Fruit fly (Drosophila melanogaster): ENCODE results near the gene Ibf2.
A peak's percentile ranks its signal among the peaks of the same experiment; 100 is the strongest.

Ibf2 gene

DNA sequence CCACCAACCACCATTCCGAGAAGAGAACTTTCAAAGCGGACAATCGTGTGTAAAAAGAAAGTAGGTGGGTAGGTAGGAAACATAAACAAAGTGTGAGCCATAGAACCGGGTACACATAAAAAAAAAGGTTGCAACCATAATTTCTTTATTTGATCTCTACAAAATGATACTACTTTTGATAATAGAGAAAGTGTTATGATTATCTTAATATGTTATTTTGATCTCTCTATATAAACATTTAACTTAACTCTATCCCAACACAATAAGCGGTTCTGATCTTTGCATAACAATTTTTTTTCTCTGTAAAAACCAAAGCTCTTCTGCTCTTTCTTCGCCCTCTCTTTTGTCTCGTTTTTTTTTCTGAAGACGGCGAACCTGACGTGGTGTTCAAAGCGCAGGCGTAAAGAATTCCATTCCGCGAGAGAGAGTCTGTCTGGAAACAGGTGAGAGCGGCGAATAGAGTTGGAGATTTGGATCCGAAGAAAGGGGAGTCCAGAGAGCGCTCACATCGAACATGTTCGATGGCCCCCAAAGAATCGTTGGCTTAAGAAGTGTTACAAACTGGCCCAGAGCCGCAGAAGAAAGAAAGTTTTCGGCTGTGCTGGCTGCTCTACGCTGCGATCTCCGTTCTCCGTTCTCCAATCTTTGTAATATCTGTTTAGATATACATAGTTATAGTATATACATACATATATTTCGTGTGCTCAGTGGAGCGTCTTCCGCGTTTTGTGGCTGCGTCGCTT, 11.3 kb downstream of the Ibf2 start (continued):
- no peak for TF ChIP-seq dimm (GFP tag; IDR thresholded peaks at IDR 0.05)
- TF ChIP-seq zen (tag; optimal IDR thresholded peaks at IDR 0.05): peak; percentile 49
- no peak for TF ChIP-seq Doc2 (GFP tag; IDR thresholded peaks at IDR 0.05)
- TF ChIP-seq dpn (GFP tag; optimal IDR thresholded peaks at IDR 0.05): peak in 1 of 2 experiments; percentile 53
- TF ChIP-seq Ravus (GFP tag; IDR thresholded peaks at IDR 0.05): no peak
- no peak for TF ChIP-seq disco-r (GFP tag; optimal IDR thresholded peaks at IDR 0.05)
- TF ChIP-seq CG12104 (GFP tag; optimal IDR thresholded peaks at IDR 0.05): peak; percentile 56
- no peak for TF ChIP-seq CG4360 (GFP tag; IDR thresholded peaks at IDR 0.05)
- TF ChIP-seq CG9797 (GFP tag; optimal IDR thresholded peaks at IDR 0.05): no peak
- 0 out of 2 replicates have a peak, but pooled peaks have one; percentile 8 for TF ChIP-seq danr (GFP tag; IDR thresholded peaks at IDR 0.05)
- peak; percentile 45 for TF ChIP-seq CG1602 (GFP tag; optimal IDR thresholded peaks at IDR 0.05)
- TF ChIP-seq Hmx (GFP tag; optimal IDR thresholded peaks at IDR 0.05): peak; percentile 48
- TF ChIP-seq CTCF (GFP tag; optimal IDR thresholded peaks at IDR 0.05): peak; percentile 11
- peak; percentile 2 for TF ChIP-seq shn (GFP tag; optimal IDR thresholded peaks at IDR 0.05)
- peak; percentile 45 for TF ChIP-seq CG11398 (GFP tag; optimal IDR thresholded peaks at IDR 0.05)
- peak; percentile 14 for TF ChIP-seq mam (GFP tag; optimal IDR thresholded peaks at IDR 0.05)
- TF ChIP-seq zf30C (GFP tag; optimal IDR thresholded peaks at IDR 0.05): peak; percentile 83
- TF ChIP-seq Sin3A (optimal IDR thresholded peaks at IDR 0.05): no peak
- TF ChIP-seq CG14014 (GFP tag; IDR thresholded peaks at IDR 0.05): no peak
- TF ChIP-seq CG30431 (GFP tag; optimal IDR thresholded peaks at IDR 0.05): no peak
- TF ChIP-seq bowl (GFP tag; IDR thresholded peaks at IDR 0.05): no peak
- TF ChIP-seq knrl (GFP tag; IDR thresholded peaks at IDR 0.05; ENCODE audit: partially characterized antibody): no peak
- peak; percentile 78 for TF ChIP-seq ci (GFP tag; IDR thresholded peaks at IDR 0.05)
- TF ChIP-seq unpg (GFP tag; optimal IDR thresholded peaks at IDR 0.05): peak; percentile 76
- TF ChIP-seq H2.0 (GFP tag; IDR thresholded peaks at IDR 0.05): no peak
- no peak for TF ChIP-seq Dbx (GFP tag; IDR thresholded peaks at IDR 0.05)
- 0 out of 2 replicates have a peak, but pooled peaks have one; percentile 27 for TF ChIP-seq Rfx (GFP tag; IDR thresholded peaks at IDR 0.05)
- no peak for TF ChIP-seq Opbp (GFP tag; IDR thresholded peaks at IDR 0.05; ENCODE audit: partially characterized antibody)
- peak; percentile 30 for TF ChIP-seq pum (GFP tag; optimal IDR thresholded peaks at IDR 0.05)
- peak; percentile 39 for TF ChIP-seq corto (GFP tag; optimal IDR thresholded peaks at IDR 0.05)
- TF ChIP-seq onecut (GFP tag; IDR thresholded peaks at IDR 0.05): peak; percentile 53
- peak; percentile 44 for TF ChIP-seq CG6813 (GFP tag; optimal IDR thresholded peaks at IDR 0.05)
- peak; percentile 52; the same call in 1 of the 2 replicates for TF ChIP-seq Ada2b (GFP tag; IDR thresholded peaks at IDR 0.05)
- peak; percentile 5 for TF ChIP-seq CG8944 (GFP tag; optimal IDR thresholded peaks at IDR 0.05)
- no peak for TF ChIP-seq pan (optimal IDR thresholded peaks at IDR 0.05)
- TF ChIP-seq pan (GFP tag; optimal IDR thresholded peaks at IDR 0.05 in 1 of 2, IDR thresholded peaks at IDR 0.05 in 1 of 2): peak in 1 of 2 experiments; percentile 18
- no peak for TF ChIP-seq CG10366 (GFP tag; IDR thresholded peaks at IDR 0.05)
- peak; percentile 74 for TF ChIP-seq Sox102F (GFP tag; optimal IDR thresholded peaks at IDR 0.05)
- TF ChIP-seq CG18619 (GFP tag; optimal IDR thresholded peaks at IDR 0.05): peak; percentile 21
- TF ChIP-seq CG10565 (GFP tag; optimal IDR thresholded peaks at IDR 0.05): no peak
- TF ChIP-seq hth (optimal IDR thresholded peaks at IDR 0.05): no peak

DNA sequence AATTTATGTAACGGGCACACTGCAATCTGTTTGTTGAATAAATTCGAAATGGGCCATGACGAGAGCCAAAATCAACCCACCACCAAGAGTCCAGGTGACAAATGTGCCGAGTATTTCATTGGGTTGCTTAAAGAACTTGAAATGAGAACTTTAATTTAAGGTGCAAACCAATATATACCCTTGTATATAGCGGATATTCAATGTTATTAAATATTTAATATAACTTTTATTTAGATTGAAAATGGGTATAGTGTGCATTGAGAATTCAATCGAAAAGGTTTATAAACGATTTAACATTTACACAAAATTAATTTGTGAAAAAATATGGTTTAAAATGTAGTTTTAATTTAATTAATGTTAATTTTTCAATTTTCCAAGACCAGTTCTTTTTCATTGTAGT, 11.9 kb downstream of the Ibf2 start, which contains the start of gene CG8420:
CG8420 (plus strand) TSS at position 284 of the 400 bp plus-strand sequence.
- TF ChIP-seq D19A (tag; optimal IDR thresholded peaks at IDR 0.05): peak; percentile 49
- no peak for TF ChIP-seq Nf-YB (GFP tag; optimal IDR thresholded peaks at IDR 0.05)
- no peak for TF ChIP-seq ap (GFP tag; IDR thresholded peaks at IDR 0.05)
- TF ChIP-seq bsh (GFP tag; optimal IDR thresholded peaks at IDR 0.05): peak in 1 of 2 experiments; percentile 69
- no peak for TF ChIP-seq cad (GFP tag; optimal IDR thresholded peaks at IDR 0.05)
- no peak for TF ChIP-seq twi (tag; optimal IDR thresholded peaks at IDR 0.05)
- no peak for TF ChIP-seq CG13894 (tag; optimal IDR thresholded peaks at IDR 0.05)
- TF ChIP-seq gem (tag; optimal IDR thresholded peaks at IDR 0.05): no peak
- TF ChIP-seq rib (GFP tag; IDR thresholded peaks at IDR 0.05): no peak
- no peak for TF ChIP-seq amos (GFP tag; IDR thresholded peaks at IDR 0.05; ENCODE audit: partially characterized antibody)
- TF ChIP-seq Xrp1 (GFP tag; IDR thresholded peaks at IDR 0.05): no peak
- no peak for TF ChIP-seq inv (GFP tag; IDR thresholded peaks at IDR 0.05; ENCODE audit: partially characterized antibody)
- no peak for TF ChIP-seq fd64A (GFP tag; optimal IDR thresholded peaks at IDR 0.05)
- TF ChIP-seq z (GFP tag; IDR thresholded peaks at IDR 0.05): no peak

Data from whole organism, embryonic.